Worm (Caenorhabditis elegans): Measurements from ENCODE around the gene C35C5.10.

ce11 chrX:11606815-11607499 lies 50.9 kb downstream of the C35C5.10 start:
- TF ChIP-seq nhr-12 (tag; optimal IDR thresholded peaks at IDR 0.05), result no peak
- TF ChIP-seq zag-1 (tag; optimal IDR thresholded peaks at IDR 0.05), result no peak
- no peak for TF ChIP-seq nhr-6 (tag; optimal IDR thresholded peaks at IDR 0.05)
- no peak for TF ChIP-seq lin-11 (tag; optimal IDR thresholded peaks at IDR 0.05)

All from whole organism, L2 larva.